Fruit fly (Drosophila melanogaster) Kc167 (cell line): ENCODE measurements around the gene CG10348.

Source experiments
- Myc ChIP-seq: fragments of >200 bp; optimal IDR thresholded peaks from 2 replicates; lab custom pipeline; 2017; ENCODE audit warnings: missing external identifiers
- psq ChIP-seq: fragments of >200 bp; optimal IDR thresholded peaks from 2 replicates; lab custom pipeline; 2017; ENCODE audit warnings: missing external identifiers
- ttk ChIP-seq: sonication (Bioruptor generic); optimal IDR thresholded peaks from 2 replicates; lab custom pipeline; 2017; ENCODE audit warnings: missing external identifiers

DNA sequence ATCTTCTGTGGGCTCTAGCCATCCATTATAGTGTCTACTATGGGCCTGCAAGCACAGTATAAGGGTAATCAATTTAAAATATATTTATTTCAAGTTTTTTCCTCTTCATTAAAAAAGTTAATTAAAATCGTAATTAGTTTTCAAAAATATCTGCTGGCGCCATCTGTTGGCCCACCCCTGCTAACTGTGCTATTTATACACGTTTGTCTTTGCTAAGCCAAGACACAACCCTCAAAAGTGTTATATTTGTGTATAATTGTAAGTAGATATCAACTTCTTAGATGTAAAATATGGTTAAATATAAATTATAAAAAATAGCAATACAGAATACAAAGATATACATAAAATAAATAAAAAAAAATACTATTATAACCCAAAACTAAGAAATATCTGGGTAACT, 44.2 kb upstream of the CG10348 start:
- TF ChIP-seq psq (lab: Kevin White, UChicago) = no peak
- TF ChIP-seq Myc = no peak
- no peak for TF ChIP-seq ttk
